Fruit fly (Drosophila melanogaster): ENCODE data around the gene ath.

dm6 chr2L:10220501-10221386 lies 9.8 kb downstream of the ath start, which contains the start of the genes Npc1a and Prosalpha6:
- TF ChIP-seq cyc (GFP tag; optimal IDR thresholded peaks at IDR 0.05) (peak; percentile 32), CG6854 (GFP tag; optimal IDR thresholded peaks at IDR 0.05) (no peak), Sox14 (GFP tag; optimal IDR thresholded peaks at IDR 0.05) (peak; percentile 75)
